Fruit fly (Drosophila melanogaster): ENCODE measurements around the gene CG14929.

CG14929 gene

dm6 chr2L:11500649-11501048, 19.0 kb upstream of the CG14929 start:
- no peak for TF ChIP-seq Hr96 (GFP tag; optimal IDR thresholded peaks at IDR 0.05)
- TF ChIP-seq cic (GFP tag; optimal IDR thresholded peaks at IDR 0.05), result no peak
- no peak for TF ChIP-seq CG7101 (tag; optimal IDR thresholded peaks at IDR 0.05)
- TF ChIP-seq Clk (GFP tag; optimal IDR thresholded peaks at IDR 0.05), result no peak
- TF ChIP-seq Mnt (GFP tag; optimal IDR thresholded peaks at IDR 0.05), result no peak
- no peak for TF ChIP-seq CG5204 (GFP tag; optimal IDR thresholded peaks at IDR 0.05)
- no peak for TF ChIP-seq CG33017 (tag; optimal IDR thresholded peaks at IDR 0.05)
- no peak for TF ChIP-seq CG14711 (tag; optimal IDR thresholded peaks at IDR 0.05)

dm6 chr2L:11501427-11501968, 18.1 kb upstream of the CG14929 start, which contains the start of gene spz4:
Gene spz4, plus strand, starts transcription at chr2L:11501715.
- TF ChIP-seq ovo (GFP tag; optimal IDR thresholded peaks at IDR 0.05) (no peak), CG7101 (tag; optimal IDR thresholded peaks at IDR 0.05) (no peak), tj (GFP tag; optimal IDR thresholded peaks at IDR 0.05) (no peak), CG11617 (GFP tag; optimal IDR thresholded peaks at IDR 0.05) (no peak), Hr96 (GFP tag; optimal IDR thresholded peaks at IDR 0.05) (no peak), pad (GFP tag; optimal IDR thresholded peaks at IDR 0.05) (no peak), CG14711 (tag; optimal IDR thresholded peaks at IDR 0.05) (no peak), CG33017 (tag; optimal IDR thresholded peaks at IDR 0.05) (no peak), cic (GFP tag; optimal IDR thresholded peaks at IDR 0.05) (no peak), CG12768 (GFP tag; optimal IDR thresholded peaks at IDR 0.05) (no peak), Clk (GFP tag; optimal IDR thresholded peaks at IDR 0.05) (no peak), toe (GFP tag; optimal IDR thresholded peaks at IDR 0.05) (no peak), Mnt (GFP tag; optimal IDR thresholded peaks at IDR 0.05) (no peak), kay (GFP tag; ENCODE audit: borderline replicate concordance) (no peak), cnc (optimal IDR thresholded peaks at IDR 0.05) (no peak), CG1620 (GFP tag; optimal IDR thresholded peaks at IDR 0.05) (no peak), CG7045 (GFP tag; optimal IDR thresholded peaks at IDR 0.05) (no peak), Crg-1 (GFP tag; optimal IDR thresholded peaks at IDR 0.05) (no peak), bab1 (GFP tag; optimal IDR thresholded peaks at IDR 0.05) (no peak)

- TF ChIP-seq tj (GFP tag; optimal IDR thresholded peaks at IDR 0.05) (no peak), bab1 (GFP tag; optimal IDR thresholded peaks at IDR 0.05) (no peak), CG12768 (GFP tag; optimal IDR thresholded peaks at IDR 0.05) (no peak), cnc (optimal IDR thresholded peaks at IDR 0.05) (no peak), Hr96 (GFP tag; optimal IDR thresholded peaks at IDR 0.05) (no peak), kay (GFP tag; ENCODE audit: borderline replicate concordance) (no peak), cic (GFP tag; optimal IDR thresholded peaks at IDR 0.05) (no peak), CG7045 (GFP tag; optimal IDR thresholded peaks at IDR 0.05) (no peak), CG33017 (tag; optimal IDR thresholded peaks at IDR 0.05) (no peak), pad (GFP tag; optimal IDR thresholded peaks at IDR 0.05) (no peak), Mnt (GFP tag; optimal IDR thresholded peaks at IDR 0.05) (no peak), ovo (GFP tag; optimal IDR thresholded peaks at IDR 0.05) (no peak), CG5204 (GFP tag; optimal IDR thresholded peaks at IDR 0.05) (no peak), CG14711 (tag; optimal IDR thresholded peaks at IDR 0.05) (no peak), CG1620 (GFP tag; optimal IDR thresholded peaks at IDR 0.05) (no peak), Clk (GFP tag; optimal IDR thresholded peaks at IDR 0.05) (no peak), Crg-1 (GFP tag; optimal IDR thresholded peaks at IDR 0.05) (no peak), CG7101 (tag; optimal IDR thresholded peaks at IDR 0.05) (no peak)
Measured at dm6 chr2L:11502698-11503097, 16.9 kb upstream of the CG14929 start.

- TF ChIP-seq cic (GFP tag; optimal IDR thresholded peaks at IDR 0.05) (no peak), CG7045 (GFP tag; optimal IDR thresholded peaks at IDR 0.05) (no peak), toe (GFP tag; optimal IDR thresholded peaks at IDR 0.05) (no peak), CG33017 (tag; optimal IDR thresholded peaks at IDR 0.05) (no peak), cnc (optimal IDR thresholded peaks at IDR 0.05) (no peak), CG1620 (GFP tag; optimal IDR thresholded peaks at IDR 0.05) (no peak), CG11617 (GFP tag; optimal IDR thresholded peaks at IDR 0.05) (no peak), CG12768 (GFP tag; optimal IDR thresholded peaks at IDR 0.05) (no peak), Crg-1 (GFP tag; optimal IDR thresholded peaks at IDR 0.05) (no peak), bab1 (GFP tag; optimal IDR thresholded peaks at IDR 0.05) (no peak), CG5204 (GFP tag; optimal IDR thresholded peaks at IDR 0.05) (no peak), Hr96 (GFP tag; optimal IDR thresholded peaks at IDR 0.05) (no peak), kay (GFP tag; ENCODE audit: borderline replicate concordance) (no peak)
Measured at dm6 chr2L:11504896-11505569, 14.6 kb upstream of the CG14929 start.

- TF ChIP-seq pad (GFP tag; optimal IDR thresholded peaks at IDR 0.05), result peak; percentile 52
- no peak for TF ChIP-seq CG1620 (GFP tag; optimal IDR thresholded peaks at IDR 0.05)
- no peak for TF ChIP-seq CG33017 (tag; optimal IDR thresholded peaks at IDR 0.05)
- peak; percentile 75 for TF ChIP-seq ovo (GFP tag; optimal IDR thresholded peaks at IDR 0.05)
- no peak for TF ChIP-seq kay (GFP tag; ENCODE audit: borderline replicate concordance)
- no peak for TF ChIP-seq CG5204 (GFP tag; optimal IDR thresholded peaks at IDR 0.05)
- no peak for TF ChIP-seq Crg-1 (GFP tag; optimal IDR thresholded peaks at IDR 0.05)
- TF ChIP-seq CG12768 (GFP tag; optimal IDR thresholded peaks at IDR 0.05), result peak; percentile 45
- no peak for TF ChIP-seq cnc (optimal IDR thresholded peaks at IDR 0.05)
- peak; percentile 7 for TF ChIP-seq CG7045 (GFP tag; optimal IDR thresholded peaks at IDR 0.05)
- TF ChIP-seq Mnt (GFP tag; optimal IDR thresholded peaks at IDR 0.05), result peak; percentile 17
- peak; percentile 92 for TF ChIP-seq cic (GFP tag; optimal IDR thresholded peaks at IDR 0.05)
- TF ChIP-seq tj (GFP tag; optimal IDR thresholded peaks at IDR 0.05), result peak; percentile 2
- no peak for TF ChIP-seq CG7101 (tag; optimal IDR thresholded peaks at IDR 0.05)
- TF ChIP-seq Hr96 (GFP tag; optimal IDR thresholded peaks at IDR 0.05), result peak; percentile 0
- TF ChIP-seq CG11617 (GFP tag; optimal IDR thresholded peaks at IDR 0.05), result no peak
- TF ChIP-seq bab1 (GFP tag; optimal IDR thresholded peaks at IDR 0.05), result peak; percentile 9
Measured at dm6 chr2L:11516526-11517441, 2.8 kb upstream of the CG14929 start, which contains the start of the genes Dlg5 and CG4970. Gene Dlg5, minus strand, starts transcription at chr2L:11517081. Gene CG4970, plus strand, starts transcription at chr2L:11517391.
